Fruit fly (Drosophila melanogaster): ENCODE results near the gene Ugt304A1.

Gene Ugt304A1

dm6 chr3R:11219883-11220282, 44.7 kb upstream of the Ugt304A1 start, which contains the start of gene CG6689 (continued):
- TF ChIP-seq wor (GFP tag; IDR thresholded peaks at IDR 0.05), result no peak
- no peak for TF ChIP-seq ara (GFP tag; IDR thresholded peaks at IDR 0.05)
- no peak for TF ChIP-seq Atf6 (GFP tag; IDR thresholded peaks at IDR 0.05)
- TF ChIP-seq CG9876 (GFP tag; optimal IDR thresholded peaks at IDR 0.05), result no peak
- no peak for TF ChIP-seq bigmax (GFP tag; optimal IDR thresholded peaks at IDR 0.05)
- no peak for TF ChIP-seq ase (GFP tag; IDR thresholded peaks at IDR 0.05)
- no peak for TF ChIP-seq shn (GFP tag; optimal IDR thresholded peaks at IDR 0.05)
- no peak for TF ChIP-seq CG10321 (GFP tag; IDR thresholded peaks at IDR 0.05)
- TF ChIP-seq lov (optimal IDR thresholded peaks at IDR 0.05), result no peak
- TF ChIP-seq lov (GFP tag; IDR thresholded peaks at IDR 0.05), result peak; percentile 54; the same call in 1 of the 3 replicates
- TF ChIP-seq croc (GFP tag; conservative IDR thresholded peaks at IDR 0.05), result no peak
- TF ChIP-seq TFAM (GFP tag; optimal IDR thresholded peaks at IDR 0.05), result no peak
- peak; percentile 33 for TF ChIP-seq CG15514 (GFP tag; optimal IDR thresholded peaks at IDR 0.05)
- TF ChIP-seq pum (GFP tag; optimal IDR thresholded peaks at IDR 0.05), result no peak
- no peak for TF ChIP-seq H15 (GFP tag; IDR thresholded peaks at IDR 0.05)
- TF ChIP-seq ap (GFP tag; IDR thresholded peaks at IDR 0.05), result no peak
- TF ChIP-seq org-1 (GFP tag; optimal IDR thresholded peaks at IDR 0.05), result no peak
- TF ChIP-seq Fer2 (tag; optimal IDR thresholded peaks at IDR 0.05), result no peak
- no peak for TF ChIP-seq tap (tag; optimal IDR thresholded peaks at IDR 0.05)
- no peak for TF ChIP-seq CG10431 (GFP tag; optimal IDR thresholded peaks at IDR 0.05)
- peak; percentile 15 for TF ChIP-seq CG13296 (GFP tag; optimal IDR thresholded peaks at IDR 0.05)
- no peak for TF ChIP-seq CG3847 (GFP tag; IDR thresholded peaks at IDR 0.05)
- no peak for TF ChIP-seq CG4820 (GFP tag; optimal IDR thresholded peaks at IDR 0.05)
- TF ChIP-seq CG9727 (GFP tag; optimal IDR thresholded peaks at IDR 0.05), result no peak
- TF ChIP-seq Nf-YC (tag; optimal IDR thresholded peaks at IDR 0.05), result peak; percentile 5
- TF ChIP-seq gfzf (GFP tag; optimal IDR thresholded peaks at IDR 0.05), result peak; percentile 66
- TF ChIP-seq CG14667 (GFP tag; IDR thresholded peaks at IDR 0.05), result no peak
- no peak for TF ChIP-seq hkb (optimal IDR thresholded peaks at IDR 0.05)
- no peak for TF ChIP-seq hkb (GFP tag; IDR thresholded peaks at IDR 0.05)
- TF ChIP-seq Kr (GFP tag; optimal IDR thresholded peaks at IDR 0.05), result no peak
- no peak for TF ChIP-seq CG8359 (GFP tag; optimal IDR thresholded peaks at IDR 0.05; ENCODE audit: borderline replicate concordance)
- TF ChIP-seq corto (GFP tag; optimal IDR thresholded peaks at IDR 0.05), result no peak
- no peak for TF ChIP-seq Max (GFP tag; optimal IDR thresholded peaks at IDR 0.05)
- no peak for TF ChIP-seq CG4424 (GFP tag; optimal IDR thresholded peaks at IDR 0.05)
- TF ChIP-seq HLHmδ (GFP tag; optimal IDR thresholded peaks at IDR 0.05), result no peak
- TF ChIP-seq nau (GFP tag; optimal IDR thresholded peaks at IDR 0.05), result no peak
- no peak for TF ChIP-seq Hr39 (optimal IDR thresholded peaks at IDR 0.05)
- TF ChIP-seq kah (GFP tag; optimal IDR thresholded peaks at IDR 0.05), result no peak
- TF ChIP-seq HHEX (GFP tag; optimal IDR thresholded peaks at IDR 0.05), result no peak
- no peak for TF ChIP-seq CG7745 (tag; optimal IDR thresholded peaks at IDR 0.05)
- TF ChIP-seq CG17361 (GFP tag; IDR thresholded peaks at IDR 0.05), result no peak
- TF ChIP-seq gce (GFP tag; IDR thresholded peaks at IDR 0.05), result no peak
- no peak for TF ChIP-seq Gug (GFP tag; IDR thresholded peaks at IDR 0.05)
- peak; percentile 1 for TF ChIP-seq CG12769 (tag; optimal IDR thresholded peaks at IDR 0.05)
- TF ChIP-seq CG10543 (GFP tag; optimal IDR thresholded peaks at IDR 0.05), result no peak
- TF ChIP-seq MBD-R2 (GFP tag; IDR thresholded peaks at IDR 0.05), result peak; percentile 94
- no peak for TF ChIP-seq Vsx1 (GFP tag; optimal IDR thresholded peaks at IDR 0.05)
- no peak for TF ChIP-seq CG18262 (tag; optimal IDR thresholded peaks at IDR 0.05)
- TF ChIP-seq Scr (GFP tag; IDR thresholded peaks at IDR 0.05; ENCODE audit: partially characterized antibody), result 0 out of 2 replicates have a peak, but pooled peaks have one; percentile 20
- no peak for TF ChIP-seq unpg (GFP tag; optimal IDR thresholded peaks at IDR 0.05)
- TF ChIP-seq CG30431 (GFP tag; optimal IDR thresholded peaks at IDR 0.05), result no peak
- no peak for TF ChIP-seq CG3281 (GFP tag; optimal IDR thresholded peaks at IDR 0.05)
- TF ChIP-seq CG3065 (GFP tag; optimal IDR thresholded peaks at IDR 0.05), result no peak
